Fruit fly (Drosophila melanogaster) whole organism, embryonic: Measurements from ENCODE around the gene D.

Experiments used
- CG10321 ChIP-seq: fragments of 200-800 bp; sonication (Bioruptor generic); IDR thresholded peaks from 2 replicates; pipeline ENCODE4 v1.3.6; 2022; ENCODE audit warnings: missing biosample characterization, missing genetic modification characterization
- CG11093 ChIP-seq: fragments of 200-800 bp; sonication (Bioruptor generic); IDR thresholded peaks from 3 replicates; pipeline ENCODE4 v1.3.6; 2022; ENCODE audit warnings: missing biosample characterization, missing genetic modification characterization
- CG11504 ChIP-seq: fragments of 200-800 bp; sonication (Bioruptor generic); optimal IDR thresholded peaks from 3 replicates; lab custom pipeline; 2019; ENCODE audit warnings: missing biosample characterization, mild to moderate bottlenecking, missing genetic modification characterization, moderate library complexity
- CG12769 ChIP-seq: fragments of 200-800 bp; sonication (Bioruptor generic); optimal IDR thresholded peaks from 2 replicates; lab custom pipeline; 2019; ENCODE audit warnings: missing biosample characterization, mild to moderate bottlenecking, missing genetic modification characterization, moderate library complexity
- CG12942 ChIP-seq: fragments of 200-800 bp; sonication (Bioruptor generic); optimal IDR thresholded peaks from 3 replicates; lab custom pipeline; 2016; ENCODE audit warnings: missing biosample characterization, missing genetic modification characterization
- CG17328 ChIP-seq: fragments of 200-800 bp; sonication (Bioruptor generic); IDR thresholded peaks from 2 replicates; pipeline ENCODE4 v1.3.6; 2022; ENCODE audit warnings: missing biosample characterization, missing genetic modification characterization
- CG18599 ChIP-seq: fragments of 200-800 bp; sonication (Bioruptor generic); optimal IDR thresholded peaks from 3 replicates; lab custom pipeline; 2017; ENCODE audit warnings: missing biosample characterization, missing genetic modification characterization, mild to moderate bottlenecking, moderate library complexity, missing genetic modification reagents
- CG34224 ChIP-seq: fragments of 200-800 bp; sonication (Bioruptor generic); IDR thresholded peaks from 3 replicates; pipeline ENCODE4 v1.3.6; 2022; ENCODE audit warnings: missing biosample characterization, missing genetic modification characterization; ENCODE audit not compliant: partially characterized antibody
- CG8478 ChIP-seq: fragments of >200 bp; optimal IDR thresholded peaks from 2 replicates; lab custom pipeline; 2018
- CG8924 ChIP-seq: fragments of 200-800 bp; optimal IDR thresholded peaks from 3 replicates; lab custom pipeline; 2019; ENCODE audit warnings: missing biosample characterization, mild to moderate bottlenecking, missing genetic modification characterization, moderate library complexity
- CG9876 ChIP-seq: fragments of 200-800 bp; sonication (Bioruptor generic); optimal IDR thresholded peaks from 2 replicates; lab custom pipeline; 2016; ENCODE audit warnings: missing biosample characterization, missing genetic modification characterization
- CoRest ChIP-seq: fragments of 200-800 bp; sonication (Bioruptor generic); optimal IDR thresholded peaks from 3 replicates; lab custom pipeline; 2018; ENCODE audit warnings: missing biosample characterization, mild to moderate bottlenecking, missing genetic modification characterization, moderate library complexity
- CrebB ChIP-seq: fragments of 200-800 bp; sonication (Bioruptor generic); optimal IDR thresholded peaks from 3 replicates; lab custom pipeline; 2018; ENCODE audit warnings: missing biosample characterization, mild to moderate bottlenecking, missing genetic modification characterization
- D ChIP-seq, 2 experiments: fragments of 200-800 bp in 1 of 2; fragments of >200 bp in 1 of 2; sonication (Bioruptor generic) in 1 of 2; optimal IDR thresholded peaks; 2 replicates in 1 of 2; 3 replicates in 1 of 2; lab custom pipeline; 2017; ENCODE audit warnings: mild to moderate bottlenecking in 1 of 2, missing biosample characterization in 1 of 2, missing genetic modification characterization in 1 of 2, missing genetic modification reagents in 1 of 2
- Dll ChIP-seq: fragments of 200-800 bp; sonication (Bioruptor generic); IDR thresholded peaks from 4 replicates; pipeline ENCODE4 v1.3.6; 2022; ENCODE audit warnings: missing biosample characterization, missing genetic modification characterization; ENCODE audit not compliant: partially characterized antibody
- Drgx ChIP-seq: fragments of 200-800 bp; sonication (Bioruptor generic); IDR thresholded peaks from 2 replicates; pipeline ENCODE4 v1.3.6; 2022; ENCODE audit warnings: missing biosample characterization, missing genetic modification characterization
- Eip74EF ChIP-seq, 2 experiments: fragments of 200-800 bp in 1 of 2; fragments of >200 bp in 1 of 2; sonication (Bioruptor generic) in 1 of 2; optimal IDR thresholded peaks; 2 replicates each; lab custom pipeline; 2017 to 2019; ENCODE audit warnings: missing biosample characterization in 2 of 2, missing genetic modification characterization in 2 of 2, mild to moderate bottlenecking in 1 of 2, moderate library complexity in 1 of 2
- Elba2 ChIP-seq: fragments of 200-800 bp; sonication (Bioruptor generic); optimal IDR thresholded peaks from 3 replicates; lab custom pipeline; 2016; ENCODE audit warnings: missing biosample characterization, missing genetic modification characterization
- Hr39 ChIP-seq: fragments of >200 bp; optimal IDR thresholded peaks from 2 replicates; lab custom pipeline; 2017
- Hr51 ChIP-seq, 2 experiments: fragments of 200-800 bp; sonication (Bioruptor generic); optimal IDR thresholded peaks; 2 replicates in 1 of 2; 3 replicates in 1 of 2; lab custom pipeline; 2016 to 2018; ENCODE audit warnings: missing biosample characterization in 2 of 2, missing genetic modification characterization in 2 of 2, mild to moderate bottlenecking in 1 of 2, moderate library complexity in 1 of 2
- Jarid2 ChIP-seq: fragments of 200-800 bp; sonication (Bioruptor generic); optimal IDR thresholded peaks from 3 replicates; lab custom pipeline; 2017; ENCODE audit warnings: mild to moderate bottlenecking, missing biosample characterization, missing genetic modification reagents, missing genetic modification characterization
- Opbp ChIP-seq: fragments of 200-800 bp; sonication (Bioruptor generic); IDR thresholded peaks from 3 replicates; pipeline ENCODE4 v1.3.6; 2022; ENCODE audit warnings: missing biosample characterization, missing genetic modification characterization; ENCODE audit not compliant: partially characterized antibody
- Pdp1 ChIP-seq, 2 experiments: fragments of 200-800 bp; sonication (Bioruptor generic); optimal IDR thresholded peaks; 3 replicates each; lab custom pipeline; 2016; ENCODE audit warnings: missing biosample characterization in 2 of 2, missing genetic modification characterization in 2 of 2, mild to moderate bottlenecking in 1 of 2, moderate library complexity in 1 of 2
- Scr ChIP-seq: fragments of 200-800 bp; sonication (Bioruptor generic); IDR thresholded peaks from 2 replicates; pipeline ENCODE4 v1.3.6; 2022; ENCODE audit warnings: missing biosample characterization, missing genetic modification characterization; ENCODE audit not compliant: partially characterized antibody
- Stat92E ChIP-seq, 3 experiments: fragments of >200 bp in 2 of 3; fragments of 200-800 bp in 1 of 3; sonication (Bioruptor generic) in 1 of 3; optimal IDR thresholded peaks; 2 replicates each; lab custom pipeline; 2017 to 2019; ENCODE audit warnings: missing biosample characterization in 3 of 3, missing genetic modification characterization in 3 of 3, mild to moderate bottlenecking in 1 of 3, moderate library complexity in 1 of 3
- Trl ChIP-seq, 3 experiments: fragments of >200 bp in 2 of 3; fragments of 200-800 bp in 1 of 3; sonication (Bioruptor generic) in 1 of 3; optimal IDR thresholded peaks; 2 replicates in 1 of 3; 3 replicates in 2 of 3; lab custom pipeline; 2016 to 2017; ENCODE audit warnings: missing biosample characterization in 1 of 3, missing genetic modification characterization in 1 of 3
- amos ChIP-seq: fragments of 200-800 bp; sonication (Bioruptor generic); IDR thresholded peaks from 2 replicates; pipeline ENCODE4 v1.3.6; 2022; ENCODE audit warnings: missing biosample characterization, missing genetic modification characterization; ENCODE audit not compliant: partially characterized antibody
- bbx ChIP-seq: fragments of 200-800 bp; sonication (Bioruptor generic); IDR thresholded peaks from 2 replicates; pipeline ENCODE4 v1.3.6; 2022; ENCODE audit warnings: missing biosample characterization, missing genetic modification characterization; ENCODE audit not compliant: partially characterized antibody
- cg ChIP-seq: fragments of 200-800 bp; sonication (Bioruptor generic); optimal IDR thresholded peaks from 3 replicates; lab custom pipeline; 2019; ENCODE audit warnings: missing biosample characterization, mild to moderate bottlenecking, missing genetic modification characterization, moderate library complexity
- chinmo ChIP-seq: fragments of 200-800 bp; sonication (Bioruptor generic); IDR thresholded peaks from 4 replicates; pipeline ENCODE4 v1.3.6; 2022; ENCODE audit warnings: missing biosample characterization, missing genetic modification characterization; ENCODE audit not compliant: partially characterized antibody
- crol ChIP-seq: fragments of 200-800 bp; sonication (Bioruptor generic); IDR thresholded peaks from 2 replicates; pipeline ENCODE4 v1.3.6; 2022; ENCODE audit warnings: missing biosample characterization, missing genetic modification characterization
- eyg ChIP-seq: fragments of 200-800 bp; sonication (Bioruptor generic); optimal IDR thresholded peaks from 3 replicates; lab custom pipeline; 2016; ENCODE audit warnings: missing biosample characterization, missing genetic modification characterization
- hkb ChIP-seq, 2 experiments: fragments of 200-800 bp in 1 of 2; fragments of >200 bp in 1 of 2; sonication (Bioruptor generic) in 1 of 2; IDR thresholded peaks in 1 of 2; optimal IDR thresholded peaks in 1 of 2; 2 replicates each; pipeline versions ENCODE4 v1.3.6 to Lab custom; 2017 to 2022; ENCODE audit warnings: missing biosample characterization in 1 of 2, missing genetic modification characterization in 1 of 2
- insv ChIP-seq, 2 experiments: fragments of 200-800 bp; sonication (Bioruptor generic); optimal IDR thresholded peaks; 3 replicates each; lab custom pipeline; 2016 to 2018; ENCODE audit warnings: missing biosample characterization in 2 of 2, missing genetic modification characterization in 2 of 2
- peb ChIP-seq: fragments of 200-800 bp; sonication (Bioruptor generic); IDR thresholded peaks from 2 replicates; pipeline ENCODE4 v1.3.6; 2022; ENCODE audit warnings: missing biosample characterization, missing genetic modification characterization
- pfk ChIP-seq: fragments of 200-800 bp; sonication (Bioruptor generic); optimal IDR thresholded peaks from 2 replicates; lab custom pipeline; 2018; ENCODE audit warnings: missing biosample characterization, mild to moderate bottlenecking, missing genetic modification characterization, moderate library complexity
- pros ChIP-seq: fragments of 200-800 bp; sonication (Bioruptor generic); optimal IDR thresholded peaks from 3 replicates; lab custom pipeline; 2019; ENCODE audit warnings: missing biosample characterization, mild to moderate bottlenecking, missing genetic modification characterization, moderate library complexity
- rib ChIP-seq: fragments of 200-800 bp; sonication (Bioruptor generic); IDR thresholded peaks from 2 replicates; pipeline ENCODE4 v1.3.6; 2022; ENCODE audit warnings: missing biosample characterization, missing genetic modification characterization
- seq ChIP-seq: fragments of 200-800 bp; sonication (Bioruptor generic); IDR thresholded peaks from 2 replicates; pipeline ENCODE4 v1.3.6; 2022; ENCODE audit warnings: missing biosample characterization, missing genetic modification characterization
- so ChIP-seq: fragments of 200-800 bp; sonication (Bioruptor generic); IDR thresholded peaks from 3 replicates; pipeline ENCODE4 v1.3.6; 2022; ENCODE audit warnings: missing biosample characterization, missing genetic modification characterization
- tll ChIP-seq, 2 experiments: fragments of 200-800 bp in 1 of 2; fragments of >200 bp in 1 of 2; sonication (Bioruptor generic) in 1 of 2; optimal IDR thresholded peaks; 2 replicates each; lab custom pipeline; 2017 to 2019; ENCODE audit warnings: missing biosample characterization in 2 of 2, missing genetic modification characterization in 2 of 2, mild to moderate bottlenecking in 1 of 2, moderate library complexity in 1 of 2
- yki ChIP-seq: fragments of >200 bp; optimal IDR thresholded peaks from 3 replicates; lab custom pipeline; 2018
- zfh2 ChIP-seq: fragments of 200-800 bp; sonication (Bioruptor generic); optimal IDR thresholded peaks from 2 replicates; lab custom pipeline; 2016; ENCODE audit warnings: missing biosample characterization, missing genetic modification characterization

The D gene

DNA sequence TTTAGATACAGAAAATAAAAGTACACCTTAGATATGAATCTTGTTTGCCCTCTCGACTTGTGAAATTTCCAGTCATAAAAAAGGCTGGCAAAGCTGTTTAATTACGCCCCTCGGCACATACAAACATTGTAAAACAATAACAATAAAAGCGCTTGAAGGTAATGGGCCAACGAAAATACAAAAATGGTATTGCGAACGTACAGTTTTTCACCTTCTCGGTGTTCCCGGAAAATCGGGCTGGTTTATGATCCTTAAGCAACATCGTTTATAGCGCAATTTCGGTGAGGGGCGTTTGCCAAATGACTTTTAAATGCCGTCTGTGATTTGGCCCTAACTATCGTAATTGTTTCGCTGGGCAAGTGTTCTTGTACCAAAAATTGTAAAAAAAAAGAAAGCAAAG, 6.6 kb upstream of the D start (continued):
- TF ChIP-seq CrebB (tag; lab: Kevin White, UChicago) (no peak), CG8478 (no peak), CG11093 (GFP tag; lab: Robert Waterston, UW) (no peak), CG18599 (no peak), tll (GFP tag; optimal IDR thresholded peaks at IDR 0.05; lab: Kevin White, UChicago) (peak in 1 of 2 experiments; percentile 93)

DNA sequence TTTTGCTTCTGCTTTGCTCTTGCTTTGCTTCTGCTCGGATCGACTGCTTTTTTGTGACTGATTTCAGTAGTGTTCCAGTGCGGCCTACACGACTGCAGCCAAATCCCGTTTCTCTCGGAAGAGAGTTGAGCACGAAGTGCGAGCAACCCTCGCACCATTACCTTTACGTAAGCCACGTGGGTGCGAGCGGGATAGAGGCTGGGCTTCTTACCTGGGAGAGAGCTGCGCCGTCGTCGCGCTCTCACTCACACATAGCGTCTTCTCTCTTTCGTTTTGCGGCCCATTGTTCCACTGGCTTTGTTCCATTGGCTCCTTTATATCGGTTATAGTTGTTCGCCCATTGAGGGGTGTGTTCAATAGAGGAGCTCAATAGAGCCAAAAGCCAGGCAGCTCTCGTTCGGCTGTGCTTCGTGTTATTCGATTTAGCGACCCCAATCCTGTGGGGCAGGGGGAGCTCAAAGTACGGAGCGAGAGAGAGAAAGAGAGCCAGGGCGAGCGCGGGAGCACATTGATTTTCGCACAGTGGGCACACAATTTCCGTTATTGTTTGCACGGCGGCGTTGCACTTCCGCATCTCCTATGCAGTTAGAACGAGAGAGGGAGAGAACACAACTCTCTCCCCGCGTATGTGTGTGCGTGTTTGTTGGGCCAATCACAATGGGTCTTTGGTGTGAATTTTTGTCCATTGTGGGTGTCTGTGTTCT, 792 bp downstream of the D start:
- peak; percentile 58 for TF ChIP-seq CoRest (tag; lab: Kevin White, UChicago)
- no peak for TF ChIP-seq CG17328
- TF ChIP-seq CG11504 (tag; lab: Kevin White, UChicago), result no peak
- TF ChIP-seq yki (lab: Kevin White, UChicago), result peak; percentile 38
- peak; percentile 33; the same call in 1 of the 2 replicates for TF ChIP-seq Scr
- TF ChIP-seq Drgx (GFP tag; lab: Robert Waterston, UW), result 0 out of 2 replicates have a peak, but pooled peaks have one; percentile 14
- TF ChIP-seq insv (GFP tag; optimal IDR thresholded peaks at IDR 0.05; lab: Kevin White, UChicago), result peak in 1 of 2 experiments; percentile 37
- peak; percentile 84 for TF ChIP-seq cg (GFP tag; lab: Kevin White, UChicago)
- peak; percentile 100 for TF ChIP-seq D (optimal IDR thresholded peaks at IDR 0.05; lab: Kevin White, UChicago)
- peak; percentile 98 for TF ChIP-seq D (GFP tag; optimal IDR thresholded peaks at IDR 0.05; lab: Kevin White, UChicago)
- TF ChIP-seq zfh2 (GFP tag; lab: Kevin White, UChicago), result no peak
- TF ChIP-seq Hr39 (lab: Kevin White, UChicago), result no peak
- TF ChIP-seq hkb (optimal IDR thresholded peaks at IDR 0.05; lab: Kevin White, UChicago), result no peak
- peak; percentile 51; the same call in 1 of the 2 replicates for TF ChIP-seq hkb (GFP tag; IDR thresholded peaks at IDR 0.05; lab: Robert Waterston, UW)
- TF ChIP-seq Eip74EF (GFP tag; optimal IDR thresholded peaks at IDR 0.05; lab: Kevin White, UChicago), result peak in 1 of 2 experiments; percentile 50
- no peak for TF ChIP-seq Hr51 (GFP tag; optimal IDR thresholded peaks at IDR 0.05; lab: Kevin White, UChicago)
- TF ChIP-seq Elba2, result peak; percentile 9
- peak; percentile 9 for TF ChIP-seq CG12769 (tag; lab: Kevin White, UChicago)
- TF ChIP-seq amos (GFP tag; lab: Robert Waterston, UW), result 0 out of 2 replicates have a peak, but pooled peaks have one; percentile 11
- TF ChIP-seq rib, result no peak
- peak; percentile 95 for TF ChIP-seq CG8478
- TF ChIP-seq CG12942 (GFP tag; lab: Kevin White, UChicago), result no peak
- TF ChIP-seq CG34224 (GFP tag; lab: Robert Waterston, UW), result peak; percentile 19; the same call in 1 of the 3 replicates
- TF ChIP-seq Jarid2 (GFP tag; lab: Kevin White, UChicago), result peak; percentile 76
- TF ChIP-seq Trl (optimal IDR thresholded peaks at IDR 0.05; lab: Kevin White, UChicago), result peak; percentile 84 to 85
- TF ChIP-seq Trl (GFP tag; optimal IDR thresholded peaks at IDR 0.05; lab: Kevin White, UChicago), result peak; percentile 60
- peak; percentile 34; the same call in 1 of the 3 replicates for TF ChIP-seq so (GFP tag; lab: Robert Waterston, UW)
- peak in 1 of 3 experiments; percentile 54 for TF ChIP-seq Stat92E (GFP tag; optimal IDR thresholded peaks at IDR 0.05; lab: Kevin White, UChicago)
- TF ChIP-seq CG10321 (GFP tag; lab: Robert Waterston, UW), result peak; percentile 97
- peak; percentile 29 for TF ChIP-seq pfk (GFP tag; lab: Kevin White, UChicago)
- peak; percentile 6 for TF ChIP-seq CG8924 (tag; lab: Kevin White, UChicago)
- peak; percentile 32; the same call in 1 of the 3 replicates for TF ChIP-seq Opbp (GFP tag; lab: Robert Waterston, UW)
- no peak for TF ChIP-seq CG9876 (GFP tag; lab: Kevin White, UChicago)
- peak in 1 of 2 experiments; percentile 91 for TF ChIP-seq Pdp1 (GFP tag; optimal IDR thresholded peaks at IDR 0.05; lab: Kevin White, UChicago)
- TF ChIP-seq eyg (GFP tag; lab: Kevin White, UChicago), result no peak
- peak; percentile 37; the same call in 1 of the 2 replicates for TF ChIP-seq crol (GFP tag; lab: Robert Waterston, UW)
- peak; percentile 79 for TF ChIP-seq pros
- peak; percentile 14; the same call in 1 of the 2 replicates for TF ChIP-seq peb
- TF ChIP-seq seq, result peak; percentile 92
- TF ChIP-seq Dll (GFP tag; lab: Robert Waterston, UW), result 0 out of 4 replicates have a peak, but pooled peaks have one; percentile 35
- TF ChIP-seq chinmo (GFP tag; lab: Robert Waterston, UW), result peak; percentile 83; the same call in 2 of the 4 replicates
- TF ChIP-seq bbx (GFP tag; lab: Robert Waterston, UW), result peak; percentile 54; the same call in 1 of the 2 replicates
